Worm (Caenorhabditis elegans): ENCODE measurements around the gene Y69H2.10.

Gene Y69H2.10

ce11 chrV:18695469-18695868, 25.4 kb downstream of the Y69H2.10 start:
- TF ChIP-seq zip-4 (GFP tag; optimal IDR thresholded peaks at IDR 0.05), result no peak
- no peak for TF ChIP-seq tbx-2 (tag; optimal IDR thresholded peaks at IDR 0.05)
- no peak for TF ChIP-seq mef-2 (tag; optimal IDR thresholded peaks at IDR 0.05)
- TF ChIP-seq unc-62 (GFP tag; optimal IDR thresholded peaks at IDR 0.05), result no peak
- no peak for TF ChIP-seq mdl-1 (tag; optimal IDR thresholded peaks at IDR 0.05)
- no peak for TF ChIP-seq C34B4.2 (tag; optimal IDR thresholded peaks at IDR 0.05)
- TF ChIP-seq nhr-28 (tag; optimal IDR thresholded peaks at IDR 0.05), result no peak
- no peak for TF ChIP-seq nhr-11 (tag; optimal IDR thresholded peaks at IDR 0.05)

DNA sequence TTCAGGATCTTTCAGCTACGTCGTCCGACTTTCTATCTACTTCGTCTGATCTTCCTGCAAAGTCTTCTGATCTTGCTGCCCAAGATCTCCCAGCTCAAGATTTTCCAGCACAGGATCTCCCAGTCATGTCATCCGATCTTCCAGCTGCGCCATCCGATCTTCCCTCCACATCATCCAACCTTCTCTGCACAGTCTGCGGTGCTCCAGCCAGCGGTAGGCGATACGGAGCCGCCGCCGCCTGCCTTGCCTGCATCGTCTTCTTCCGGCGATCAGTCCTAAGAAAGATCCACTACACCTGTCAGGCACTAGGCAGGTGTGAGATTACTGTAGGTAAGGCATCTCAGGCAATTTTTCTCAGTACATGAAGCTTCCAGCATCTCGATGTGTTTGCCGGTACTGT, 29.2 kb downstream of the Y69H2.10 start, which contains the start of gene nhr-241:
TSS of gene nhr-241 (plus strand) at position 126 of the 400 bp plus-strand sequence.
- no peak for TF ChIP-seq elt-2 (tag; optimal IDR thresholded peaks at IDR 0.05)
- TF ChIP-seq tlp-1 (tag; optimal IDR thresholded peaks at IDR 0.05), result no peak
- TF ChIP-seq sox-4 (tag; optimal IDR thresholded peaks at IDR 0.05), result no peak
- TF ChIP-seq unc-30 (tag; optimal IDR thresholded peaks at IDR 0.05), result no peak
- no peak for TF ChIP-seq elt-3 (tag; optimal IDR thresholded peaks at IDR 0.05)
- TF ChIP-seq ama-1 (optimal IDR thresholded peaks at IDR 0.05), result no peak
- no peak for TF ChIP-seq efl-1 (optimal IDR thresholded peaks at IDR 0.05)
- TF ChIP-seq efl-1 (GFP tag; optimal IDR thresholded peaks at IDR 0.05 in 1 of 2), result no peak
- no peak for TF ChIP-seq mab-9 (GFP tag; IDR thresholded peaks at IDR 0.05)
- TF ChIP-seq ceh-82 (tag; optimal IDR thresholded peaks at IDR 0.05), result no peak

- TF ChIP-seq pqm-1 (tag; optimal IDR thresholded peaks at IDR 0.05) (peak; percentile 4), mab-9 (GFP tag; IDR thresholded peaks at IDR 0.05) (no peak), elt-2 (tag; optimal IDR thresholded peaks at IDR 0.05) (peak; percentile 81), lin-35 (GFP tag; optimal IDR thresholded peaks at IDR 0.05) (peak in 1 of 2 experiments; percentile 6), irx-1 (tag; optimal IDR thresholded peaks at IDR 0.05) (no peak)
Measured at ce11 chrV:18701306-18701705, 31.2 kb downstream of the Y69H2.10 start, which contains the start of gene Y69H2.9. TSS of gene Y69H2.9 (plus strand) at chrV:18701538.

- no peak for TF ChIP-seq nhr-11 (tag; optimal IDR thresholded peaks at IDR 0.05)
- no peak for TF ChIP-seq xbp-1 (tag; optimal IDR thresholded peaks at IDR 0.05)
- TF ChIP-seq Y116A8C.19 (tag; optimal IDR thresholded peaks at IDR 0.05; ENCODE audit: borderline replicate concordance), result no peak
- TF ChIP-seq hlh-4 (tag; optimal IDR thresholded peaks at IDR 0.05), result no peak
- 0 out of 2 replicates have a peak, but pooled peaks have one; percentile 2 for TF ChIP-seq nhr-19 (GFP tag; conservative IDR thresholded peaks at IDR 0.05)
- TF ChIP-seq lin-39 (tag; optimal IDR thresholded peaks at IDR 0.05), result no peak
- TF ChIP-seq ama-1 (optimal IDR thresholded peaks at IDR 0.05), result no peak
- TF ChIP-seq unc-30 (tag; optimal IDR thresholded peaks at IDR 0.05), result no peak
- TF ChIP-seq ets-5 (GFP tag; IDR thresholded peaks at IDR 0.05), result 0 out of 2 replicates have a peak, but pooled peaks have one; percentile 44
Measured at ce11 chrV:18705319-18706062, 35.4 kb downstream of the Y69H2.10 start.

DNA sequence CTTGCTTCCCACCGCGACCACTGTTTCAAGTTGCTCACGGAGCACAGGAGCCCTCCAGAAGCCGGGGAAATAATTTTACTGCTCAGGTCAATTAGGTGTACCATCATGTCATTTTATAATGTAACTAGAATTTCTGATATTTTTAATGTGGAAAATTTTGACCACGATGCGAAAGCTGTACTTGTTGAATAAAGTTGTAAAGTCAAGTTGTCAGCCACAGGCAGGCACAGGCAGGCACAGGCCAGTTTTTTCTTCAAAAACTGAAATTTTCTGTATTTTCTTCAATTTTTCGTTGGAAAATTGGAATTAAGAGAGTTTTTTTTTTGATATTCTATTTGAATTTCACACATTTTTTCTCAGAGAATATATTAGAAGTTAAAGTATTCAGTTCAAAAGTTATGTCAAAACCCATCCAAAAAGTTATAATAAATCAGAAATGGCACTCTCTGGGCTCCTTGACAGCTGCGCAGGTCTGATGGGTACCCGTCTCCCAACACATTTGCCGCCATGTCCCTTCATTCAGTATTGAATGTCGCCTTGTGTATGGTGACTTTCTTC, 36.0 kb downstream of the Y69H2.10 start, which contains the start of gene Y17D7C.1:
TSS of gene Y17D7C.1 (plus strand) at position 508 of the 558 bp plus-strand sequence.
- TF ChIP-seq efl-1 (optimal IDR thresholded peaks at IDR 0.05) (no peak), efl-1 (GFP tag; optimal IDR thresholded peaks at IDR 0.05 in 1 of 2) (peak in 1 of 2 experiments; percentile 86), nhr-12 (tag; optimal IDR thresholded peaks at IDR 0.05) (no peak), hlh-17 (GFP tag; optimal IDR thresholded peaks at IDR 0.05; ENCODE audit: borderline replicate concordance) (no peak)

DNA sequence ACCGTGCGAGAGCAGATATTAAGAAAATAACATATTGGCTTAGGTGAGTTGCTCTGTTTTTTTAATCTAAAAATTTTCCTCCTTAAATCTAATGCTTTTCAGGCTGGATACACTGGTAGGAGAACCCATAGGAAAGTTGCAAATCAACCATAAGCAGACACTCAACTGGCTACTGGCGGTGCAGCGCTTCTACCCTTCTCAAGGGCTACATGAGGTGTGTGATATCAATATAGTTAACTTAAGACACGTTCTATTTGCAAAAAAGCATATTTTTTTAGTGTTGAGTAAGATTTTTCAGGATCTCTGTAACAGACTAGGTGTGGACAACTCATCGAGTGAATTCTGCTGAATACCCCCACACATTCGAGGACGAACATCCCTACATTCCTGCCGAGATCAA, 37.9 kb downstream of the Y69H2.10 start:
- TF ChIP-seq F16B12.6 (tag; optimal IDR thresholded peaks at IDR 0.05), result no peak
- TF ChIP-seq fos-1 (tag; optimal IDR thresholded peaks at IDR 0.05), result no peak
- no peak for TF ChIP-seq aly-2 (tag; optimal IDR thresholded peaks at IDR 0.05)
- TF ChIP-seq lsy-2 (tag; optimal IDR thresholded peaks at IDR 0.05), result no peak
- TF ChIP-seq ceh-8 (GFP tag; optimal IDR thresholded peaks at IDR 0.05), result no peak
- peak; percentile 43; the same call in 1 of the 2 replicates for TF ChIP-seq grh-1 (GFP tag; IDR thresholded peaks at IDR 0.05)
- TF ChIP-seq ztf-4 (tag; optimal IDR thresholded peaks at IDR 0.05), result no peak
- no peak for TF ChIP-seq unc-86 (tag; optimal IDR thresholded peaks at IDR 0.05)
- TF ChIP-seq skn-1 (tag; optimal IDR thresholded peaks at IDR 0.05), result no peak
- TF ChIP-seq ceh-90 (tag; optimal IDR thresholded peaks at IDR 0.05), result no peak
- no peak for TF ChIP-seq unc-98 (GFP tag; IDR thresholded peaks at IDR 0.05)
- TF ChIP-seq lir-3 (tag; optimal IDR thresholded peaks at IDR 0.05; ENCODE audit: poor library complexity), result no peak
- no peak for TF ChIP-seq efl-1 (optimal IDR thresholded peaks at IDR 0.05)
- no peak for TF ChIP-seq efl-1 (GFP tag; optimal IDR thresholded peaks at IDR 0.05 in 1 of 2)
- no peak for TF ChIP-seq elt-3 (tag; optimal IDR thresholded peaks at IDR 0.05)
- TF ChIP-seq snpc-4 (tag; optimal IDR thresholded peaks at IDR 0.05), result no peak
- no peak for TF ChIP-seq nhr-237 (tag; optimal IDR thresholded peaks at IDR 0.05)

Measured in whole organism, L1 larva.